Worm (Caenorhabditis elegans) whole organism, L4/young adult: Measurements from ENCODE around the gene osm-7.

Experiments used
- W03F9.2 ChIP-seq: fragments of 150-350 bp; optimal IDR thresholded peaks from 2 replicates; lab custom pipeline; 2014; ENCODE audit warnings: missing biosample characterization, missing genetic modification characterization
- dao-5 ChIP-seq: sonication (generic microtip); optimal IDR thresholded peaks from 2 replicates; lab custom pipeline; 2016; ENCODE audit warnings: missing genotype, missing genetic modification characterization, moderate library complexity, missing compliant biosample characterization
- him-1 ChIP-seq: sonication (generic microtip); optimal IDR thresholded peaks from 2 replicates; lab custom pipeline; 2016; ENCODE audit warnings: missing genotype, missing genetic modification reagents, missing genetic modification characterization, missing compliant biosample characterization

ce11 chrIII:13528513-13529249 is 47.3 kb upstream of the osm-7 start:
- TF ChIP-seq him-1 (tag; lab: Kevin White, UChicago) (no peak), W03F9.2 (tag; lab: Kevin White, UChicago) (no peak), dao-5 (tag; lab: Kevin White, UChicago) (no peak)
